Worm (Caenorhabditis elegans): ENCODE measurements around the gene dod-24.

DNA sequence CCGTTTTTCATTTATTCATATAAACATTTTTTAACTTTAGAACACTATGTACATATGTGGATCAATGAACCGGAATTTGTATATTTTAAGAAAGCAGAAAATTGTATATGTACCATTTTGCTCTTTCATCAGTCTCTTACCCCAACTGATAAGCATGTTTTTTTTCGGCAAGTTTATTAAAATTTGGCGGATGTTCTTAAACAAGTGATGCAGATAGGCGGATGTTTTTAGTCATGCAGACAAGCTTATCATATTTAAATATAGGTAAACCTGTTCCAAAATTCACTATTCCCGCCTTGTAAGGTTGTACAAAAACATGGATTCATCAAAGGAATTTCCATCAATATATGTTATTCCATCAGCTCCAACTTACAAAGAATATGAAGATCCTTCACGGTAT is 41.8 kb downstream of the dod-24 start, which contains the start of gene K08D8.9:
- TF ChIP-seq ama-1 (optimal IDR thresholded peaks at IDR 0.05) (no peak), nhr-237 (tag; optimal IDR thresholded peaks at IDR 0.05) (no peak), unc-62 (GFP tag; optimal IDR thresholded peaks at IDR 0.05) (no peak), nhr-23 (tag; optimal IDR thresholded peaks at IDR 0.05) (no peak), nfya-1 (tag; optimal IDR thresholded peaks at IDR 0.05; ENCODE audit: insufficient read depth) (no peak), nhr-11 (tag; optimal IDR thresholded peaks at IDR 0.05) (no peak), ztf-11 (tag; optimal IDR thresholded peaks at IDR 0.05) (no peak), nhr-76 (tag; optimal IDR thresholded peaks at IDR 0.05) (no peak), fos-1 (tag; optimal IDR thresholded peaks at IDR 0.05) (no peak)
